Fruit fly (Drosophila melanogaster) whole organism, embryonic: ENCODE results near the gene CG43759.

Experiments used
- Ada2b ChIP-seq: fragments of 200-800 bp; sonication (Bioruptor generic); IDR thresholded peaks from 2 replicates; pipeline ENCODE4 v1.3.6; 2022; ENCODE audit warnings: missing biosample characterization, missing genetic modification characterization
- CG10366 ChIP-seq: fragments of 200-800 bp; sonication (Bioruptor generic); IDR thresholded peaks from 2 replicates; pipeline ENCODE4 v1.3.6; 2022; ENCODE audit warnings: missing biosample characterization, missing genetic modification characterization
- CG10543 ChIP-seq: fragments of 200-800 bp; sonication (Bioruptor generic); optimal IDR thresholded peaks from 3 replicates; lab custom pipeline; 2017; ENCODE audit warnings: missing biosample characterization, mild to moderate bottlenecking, missing genetic modification characterization, moderate library complexity
- CG10565 ChIP-seq: fragments of 200-800 bp; sonication (Bioruptor generic); optimal IDR thresholded peaks from 3 replicates; lab custom pipeline; 2016; ENCODE audit warnings: missing biosample characterization, mild to moderate bottlenecking, missing genetic modification characterization
- CG12659 ChIP-seq: fragments of 200-800 bp; sonication (Bioruptor generic); optimal IDR thresholded peaks from 3 replicates; lab custom pipeline; 2017; ENCODE audit warnings: mild to moderate bottlenecking, missing biosample characterization, missing genetic modification reagents, missing genetic modification characterization
- CG14014 ChIP-seq: fragments of 200-800 bp; sonication (Bioruptor generic); IDR thresholded peaks from 2 replicates; pipeline ENCODE4 v1.3.6; 2022; ENCODE audit warnings: missing biosample characterization, missing genetic modification characterization
- CG1602 ChIP-seq: fragments of 200-800 bp; sonication (Bioruptor generic); optimal IDR thresholded peaks from 3 replicates; lab custom pipeline; 2016; ENCODE audit warnings: missing biosample characterization, missing genetic modification characterization
- CG31388 ChIP-seq: fragments of 200-800 bp; sonication (Bioruptor generic); optimal IDR thresholded peaks from 2 replicates; lab custom pipeline; 2016; ENCODE audit warnings: missing biosample characterization, missing genetic modification characterization
- CG4282 ChIP-seq: fragments of 200-800 bp; sonication (Bioruptor generic); optimal IDR thresholded peaks from 2 replicates; lab custom pipeline; 2016; ENCODE audit warnings: missing biosample characterization, missing genetic modification characterization
- CG7357 ChIP-seq: fragments of 200-800 bp; sonication (Bioruptor generic); IDR thresholded peaks from 3 replicates; pipeline ENCODE4 v1.3.6; 2022; ENCODE audit warnings: missing biosample characterization, missing genetic modification characterization
- CG8281 ChIP-seq: fragments of 200-800 bp; sonication (Bioruptor generic); optimal IDR thresholded peaks from 2 replicates; lab custom pipeline; 2018; ENCODE audit warnings: missing biosample characterization, mild to moderate bottlenecking, missing genetic modification characterization, moderate library complexity
- CG8765 ChIP-seq: fragments of 200-800 bp; sonication (Bioruptor generic); IDR thresholded peaks from 2 replicates; pipeline ENCODE4 v1.3.6; 2022; ENCODE audit warnings: missing biosample characterization, missing genetic modification characterization
- CHES-1-like ChIP-seq: fragments of 200-800 bp; sonication (Bioruptor generic); optimal IDR thresholded peaks from 2 replicates; lab custom pipeline; 2016; ENCODE audit warnings: missing biosample characterization, missing genetic modification characterization
- Chrac-16 ChIP-seq: fragments of 200-800 bp; sonication (Bioruptor generic); optimal IDR thresholded peaks from 3 replicates; lab custom pipeline; 2016; ENCODE audit warnings: missing biosample characterization, missing genetic modification characterization
- Doc3 ChIP-seq: fragments of 200-800 bp; sonication (Bioruptor generic); IDR thresholded peaks from 3 replicates; pipeline ENCODE4 v1.3.6; 2022; ENCODE audit warnings: missing biosample characterization, missing genetic modification characterization; ENCODE audit not compliant: partially characterized antibody
- Gsc ChIP-seq: fragments of 200-800 bp; sonication (Bioruptor generic); IDR thresholded peaks from 2 replicates; pipeline ENCODE4 v1.3.6; 2022; ENCODE audit warnings: missing biosample characterization, missing genetic modification characterization
- Hr78 ChIP-seq, 2 experiments: fragments of 200-800 bp in 1 of 2; fragments of >200 bp in 1 of 2; sonication (Bioruptor generic) in 1 of 2; optimal IDR thresholded peaks; 2 replicates each; lab custom pipeline; 2017 to 2019; ENCODE audit warnings: missing biosample characterization in 2 of 2, missing genetic modification characterization in 2 of 2, mild to moderate bottlenecking in 1 of 2, moderate library complexity in 1 of 2
- Lhr ChIP-seq: fragments of 200-800 bp; sonication (Bioruptor generic); optimal IDR thresholded peaks from 3 replicates; lab custom pipeline; 2017; ENCODE audit warnings: mild to moderate bottlenecking, missing biosample characterization, missing genetic modification reagents, missing genetic modification characterization
- Med ChIP-seq: fragments of 200-800 bp; sonication (Bioruptor generic); peaks from one replicate; lab custom pipeline; 2016; ENCODE audit warnings: missing biosample characterization, missing genetic modification characterization, mild to moderate bottlenecking, inconsistent platforms, moderate library complexity
- Mes4 ChIP-seq: fragments of 200-800 bp; sonication (Bioruptor generic); optimal IDR thresholded peaks from 2 replicates; lab custom pipeline; 2016; ENCODE audit warnings: missing biosample characterization, missing genetic modification characterization
- NC2α ChIP-seq: fragments of 200-800 bp; sonication (Bioruptor generic); optimal IDR thresholded peaks from 2 replicates; lab custom pipeline; 2016; ENCODE audit warnings: missing biosample characterization, missing genetic modification characterization
- Neu2 ChIP-seq: fragments of 200-800 bp; sonication (Bioruptor generic); optimal IDR thresholded peaks from 3 replicates; lab custom pipeline; 2016; ENCODE audit warnings: missing biosample characterization, missing genetic modification characterization, borderline replicate concordance
- NfI ChIP-seq: fragments of 200-800 bp; sonication (Bioruptor generic); optimal IDR thresholded peaks from 3 replicates; lab custom pipeline; 2018; ENCODE audit warnings: missing biosample characterization, mild to moderate bottlenecking, missing genetic modification characterization, moderate library complexity
- Vsx1 ChIP-seq: fragments of 200-800 bp; sonication (Bioruptor generic); optimal IDR thresholded peaks from 2 replicates; lab custom pipeline; 2017; ENCODE audit warnings: missing biosample characterization, mild to moderate bottlenecking, missing genetic modification characterization, missing genetic modification reagents
- ara ChIP-seq: fragments of 200-800 bp; sonication (Bioruptor generic); IDR thresholded peaks from 2 replicates; pipeline ENCODE4 v1.3.6; 2022; ENCODE audit warnings: missing biosample characterization, missing genetic modification characterization
- bab2 ChIP-seq: fragments of 200-800 bp; sonication (Bioruptor generic); optimal IDR thresholded peaks from 2 replicates; lab custom pipeline; 2016; ENCODE audit warnings: missing biosample characterization, missing genetic modification characterization
- cato ChIP-seq: fragments of 200-800 bp; sonication (Bioruptor generic); optimal IDR thresholded peaks from 2 replicates; lab custom pipeline; 2016; ENCODE audit warnings: missing biosample characterization, missing genetic modification characterization, borderline replicate concordance
- cg ChIP-seq: fragments of 200-800 bp; sonication (Bioruptor generic); optimal IDR thresholded peaks from 3 replicates; lab custom pipeline; 2019; ENCODE audit warnings: missing biosample characterization, mild to moderate bottlenecking, missing genetic modification characterization, moderate library complexity
- crc ChIP-seq: fragments of 200-800 bp; sonication (Bioruptor generic); optimal IDR thresholded peaks from 2 replicates; lab custom pipeline; 2016; ENCODE audit warnings: missing biosample characterization, missing genetic modification characterization
- disco-r ChIP-seq: fragments of 200-800 bp; sonication (Bioruptor generic); optimal IDR thresholded peaks from 2 replicates; lab custom pipeline; 2016; ENCODE audit warnings: missing biosample characterization, missing genetic modification characterization
- dpn ChIP-seq, 2 experiments: fragments of 200-800 bp; sonication (Bioruptor generic); optimal IDR thresholded peaks; 3 replicates each; lab custom pipeline; 2016; ENCODE audit warnings: missing biosample characterization in 2 of 2, missing genetic modification characterization in 2 of 2
- emc ChIP-seq: fragments of 200-800 bp; sonication (Bioruptor generic); optimal IDR thresholded peaks from 2 replicates; lab custom pipeline; 2016; ENCODE audit warnings: missing biosample characterization, missing genetic modification characterization
- en ChIP-seq: fragments of 200-800 bp; sonication (Bioruptor generic); optimal IDR thresholded peaks from 2 replicates; lab custom pipeline; 2016; ENCODE audit warnings: missing biosample characterization, missing genetic modification characterization
- esg ChIP-seq: fragments of 200-800 bp; sonication (Bioruptor generic); conservative IDR thresholded peaks from 2 replicates; pipeline ENCODE4 v1.3.6; 2022; ENCODE audit warnings: missing biosample characterization, missing genetic modification characterization
- exex ChIP-seq: fragments of 200-800 bp; sonication (Bioruptor generic); optimal IDR thresholded peaks from 4 replicates; lab custom pipeline; 2018; ENCODE audit warnings: missing biosample characterization, mild to moderate bottlenecking, missing genetic modification characterization, moderate library complexity
- fru ChIP-seq: fragments of >200 bp; optimal IDR thresholded peaks from 2 replicates; lab custom pipeline; 2017
- h ChIP-seq: fragments of >200 bp; optimal IDR thresholded peaks from 2 replicates; lab custom pipeline; 2017
- kah ChIP-seq: fragments of 200-800 bp; sonication (Bioruptor generic); optimal IDR thresholded peaks from 2 replicates; lab custom pipeline; 2018; ENCODE audit warnings: missing biosample characterization, mild to moderate bottlenecking, missing genetic modification characterization
- lab ChIP-seq: fragments of 200-800 bp; sonication (Bioruptor generic); optimal IDR thresholded peaks from 3 replicates; lab custom pipeline; 2017; ENCODE audit warnings: missing biosample characterization, missing genetic modification characterization, mild to moderate bottlenecking, moderate library complexity, missing genetic modification reagents
- nmo ChIP-seq: fragments of 200-800 bp; sonication (Bioruptor generic); optimal IDR thresholded peaks from 2 replicates; lab custom pipeline; 2018; ENCODE audit warnings: missing biosample characterization, mild to moderate bottlenecking, missing genetic modification characterization, moderate library complexity
- p53 ChIP-seq: fragments of 200-800 bp; sonication (Bioruptor generic); optimal IDR thresholded peaks from 2 replicates; lab custom pipeline; 2016; ENCODE audit warnings: missing biosample characterization, missing genetic modification characterization
- pfk ChIP-seq: fragments of 200-800 bp; sonication (Bioruptor generic); optimal IDR thresholded peaks from 2 replicates; lab custom pipeline; 2018; ENCODE audit warnings: missing biosample characterization, mild to moderate bottlenecking, missing genetic modification characterization, moderate library complexity
- salm ChIP-seq: fragments of 200-800 bp; sonication (Bioruptor generic); optimal IDR thresholded peaks from 2 replicates; lab custom pipeline; 2018; ENCODE audit warnings: missing biosample characterization, mild to moderate bottlenecking, missing genetic modification characterization
- shn ChIP-seq: fragments of 200-800 bp; sonication (Bioruptor generic); optimal IDR thresholded peaks from 3 replicates; lab custom pipeline; 2016; ENCODE audit warnings: missing biosample characterization, missing genetic modification characterization
- ssp ChIP-seq: fragments of 200-800 bp; sonication (Bioruptor generic); IDR thresholded peaks from 2 replicates; pipeline ENCODE4 v1.3.6; 2022; ENCODE audit warnings: missing biosample characterization, missing genetic modification characterization
- tap ChIP-seq: fragments of 200-800 bp; optimal IDR thresholded peaks from 3 replicates; lab custom pipeline; 2019; ENCODE audit warnings: missing biosample characterization, mild to moderate bottlenecking, missing genetic modification characterization, moderate library complexity
- tgo ChIP-seq: fragments of 200-800 bp; sonication (Bioruptor generic); IDR thresholded peaks from 3 replicates; pipeline ENCODE4 v1.3.6; 2022; ENCODE audit warnings: missing biosample characterization, missing genetic modification characterization
- tna ChIP-seq: fragments of 200-800 bp; sonication (Bioruptor generic); IDR thresholded peaks from 2 replicates; pipeline ENCODE4 v1.3.6; 2022; ENCODE audit warnings: missing biosample characterization, missing genetic modification characterization; ENCODE audit not compliant: partially characterized antibody
- trh ChIP-seq: fragments of 200-800 bp; sonication (Bioruptor generic); optimal IDR thresholded peaks from 2 replicates; lab custom pipeline; 2016; ENCODE audit warnings: missing biosample characterization, missing genetic modification characterization
- unpg ChIP-seq: fragments of 200-800 bp; sonication (Bioruptor generic); optimal IDR thresholded peaks from 3 replicates; lab custom pipeline; 2018; ENCODE audit warnings: missing biosample characterization, mild to moderate bottlenecking, missing genetic modification characterization, moderate library complexity
- zen2 ChIP-seq: fragments of 200-800 bp; sonication (Bioruptor generic); IDR thresholded peaks from 3 replicates; pipeline ENCODE4 v1.3.6; 2022; ENCODE audit warnings: missing biosample characterization, missing genetic modification characterization; ENCODE audit not compliant: partially characterized antibody

The CG43759 gene

dm6 chrX:19008882-19009281 lies 78.7 kb downstream of the CG43759 start (continued):
- TF ChIP-seq CHES-1-like (GFP tag; lab: Kevin White, UChicago): no peak
- TF ChIP-seq esg: no peak
- no peak for TF ChIP-seq CG10543 (GFP tag; lab: Kevin White, UChicago)
- no peak for TF ChIP-seq pfk (GFP tag; lab: Kevin White, UChicago)
- TF ChIP-seq shn (GFP tag; lab: Kevin White, UChicago): no peak
- peak; percentile 47 for TF ChIP-seq lab (GFP tag; lab: Kevin White, UChicago)
- peak in 1 of 2 experiments; percentile 27 for TF ChIP-seq dpn (GFP tag; optimal IDR thresholded peaks at IDR 0.05; lab: Kevin White, UChicago)
- TF ChIP-seq h (lab: Kevin White, UChicago): no peak
- TF ChIP-seq emc (GFP tag; lab: Kevin White, UChicago): no peak
- TF ChIP-seq CG4282 (GFP tag; lab: Kevin White, UChicago): no peak
- TF ChIP-seq kah (GFP tag; lab: Kevin White, UChicago): no peak
- TF ChIP-seq CG8281: no peak
- no peak for TF ChIP-seq trh (GFP tag; lab: Kevin White, UChicago)
- no peak for TF ChIP-seq Gsc (GFP tag; lab: Robert Waterston, UW)
- 0 out of 3 replicates have a peak, but pooled peaks have one; percentile 37 for TF ChIP-seq CG7357 (GFP tag; lab: Robert Waterston, UW)
- no peak for TF ChIP-seq disco-r (GFP tag; lab: Kevin White, UChicago)
- no peak for TF ChIP-seq cg (GFP tag; lab: Kevin White, UChicago)
- TF ChIP-seq cato: peak; percentile 21
- peak; percentile 25 for TF ChIP-seq NfI
- peak; percentile 15 for TF ChIP-seq CG12659 (GFP tag; lab: Kevin White, UChicago)
- peak; percentile 64 for TF ChIP-seq nmo
- peak; percentile 51 for TF ChIP-seq unpg (GFP tag; lab: Kevin White, UChicago)
- TF ChIP-seq Vsx1: peak; percentile 17
- peak; percentile 66; the same call in 1 of the 2 replicates for TF ChIP-seq ara (GFP tag; lab: Robert Waterston, UW)
- peak; percentile 85 for TF ChIP-seq Med
- TF ChIP-seq NC2α: no peak
- TF ChIP-seq CG10565: no peak
- TF ChIP-seq tgo: peak; percentile 47; the same call in 2 of the 3 replicates
- TF ChIP-seq tap (tag; lab: Kevin White, UChicago): peak; percentile 30
- TF ChIP-seq CG14014 (GFP tag; lab: Robert Waterston, UW): peak; percentile 41; the same call in 1 of the 2 replicates
- peak; percentile 41; the same call in 1 of the 2 replicates for TF ChIP-seq ssp (GFP tag; lab: Robert Waterston, UW)
- TF ChIP-seq crc (GFP tag; lab: Kevin White, UChicago): no peak
- TF ChIP-seq Neu2 (GFP tag; lab: Kevin White, UChicago): no peak
- TF ChIP-seq exex (tag; lab: Kevin White, UChicago): no peak
- TF ChIP-seq p53 (GFP tag; lab: Kevin White, UChicago): no peak
- TF ChIP-seq Chrac-16 (GFP tag; lab: Kevin White, UChicago): peak; percentile 18
- TF ChIP-seq en (GFP tag; lab: Kevin White, UChicago): no peak
- no peak for TF ChIP-seq tna (GFP tag; lab: Robert Waterston, UW)
- TF ChIP-seq salm (tag; lab: Kevin White, UChicago): no peak
- TF ChIP-seq CG31388: no peak
- no peak for TF ChIP-seq CG8765
- no peak for TF ChIP-seq CG1602 (GFP tag; lab: Kevin White, UChicago)
- peak; percentile 8 for TF ChIP-seq Mes4 (GFP tag; lab: Kevin White, UChicago)
- peak; percentile 38 for TF ChIP-seq bab2 (GFP tag; lab: Kevin White, UChicago)
- TF ChIP-seq Doc3 (GFP tag; lab: Robert Waterston, UW): peak; percentile 73
- TF ChIP-seq Hr78 (GFP tag; optimal IDR thresholded peaks at IDR 0.05; lab: Kevin White, UChicago): no peak
- TF ChIP-seq zen2 (GFP tag; lab: Robert Waterston, UW): no peak; the same call in 2 of the 3 replicates
- peak; percentile 43; the same call in 1 of the 2 replicates for TF ChIP-seq Ada2b (GFP tag; lab: Robert Waterston, UW)
- no peak for TF ChIP-seq fru (lab: Kevin White, UChicago)
- peak; percentile 35; the same call in 1 of the 2 replicates for TF ChIP-seq CG10366 (GFP tag; lab: Robert Waterston, UW)
- TF ChIP-seq Lhr: no peak
